Fruit fly (Drosophila melanogaster) ovary, adult (tissue): ENCODE measurements around the gene jus.
A peak's percentile ranks its signal among the peaks of the same experiment; 100 is the strongest.

Experiments
- CG17801 ChIP-seq: fragments of 200-800 bp; optimal IDR thresholded peaks from 2 replicates; lab custom pipeline; 2019; ENCODE audit warnings: missing biosample characterization, mild to moderate bottlenecking, missing genetic modification characterization, moderate library complexity; ENCODE audit not compliant: partially characterized antibody

The jus gene

DNA sequence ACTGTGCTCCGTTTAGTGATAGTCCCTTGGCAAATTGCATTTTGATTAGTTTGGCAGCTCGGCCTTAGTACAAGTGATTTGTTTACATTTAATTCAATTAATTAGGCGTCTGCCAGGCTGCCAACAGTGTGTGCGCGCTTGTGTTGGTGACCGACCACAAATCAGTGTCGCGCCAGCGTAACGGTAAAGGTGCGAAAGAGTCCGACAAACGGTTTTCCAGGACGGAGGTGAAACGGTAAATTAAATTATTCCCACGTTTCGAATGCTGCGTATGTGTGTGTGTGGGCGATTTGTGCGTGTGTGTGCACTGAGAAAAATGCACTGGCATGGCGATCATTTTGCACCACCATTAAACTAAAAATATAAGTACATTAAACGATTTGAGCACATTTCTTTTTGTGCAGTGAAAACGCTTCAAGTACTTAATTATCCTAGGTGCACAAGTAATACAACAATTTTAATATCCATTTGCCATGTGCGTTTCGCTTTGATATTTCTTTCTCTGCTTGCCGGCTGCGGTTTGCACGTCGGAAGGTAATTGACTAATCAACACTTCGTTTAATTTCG is 55.8 kb downstream of the jus start:
- TF ChIP-seq CG17801 (GFP tag; lab: Kevin White, UChicago) = peak; percentile 68

DNA sequence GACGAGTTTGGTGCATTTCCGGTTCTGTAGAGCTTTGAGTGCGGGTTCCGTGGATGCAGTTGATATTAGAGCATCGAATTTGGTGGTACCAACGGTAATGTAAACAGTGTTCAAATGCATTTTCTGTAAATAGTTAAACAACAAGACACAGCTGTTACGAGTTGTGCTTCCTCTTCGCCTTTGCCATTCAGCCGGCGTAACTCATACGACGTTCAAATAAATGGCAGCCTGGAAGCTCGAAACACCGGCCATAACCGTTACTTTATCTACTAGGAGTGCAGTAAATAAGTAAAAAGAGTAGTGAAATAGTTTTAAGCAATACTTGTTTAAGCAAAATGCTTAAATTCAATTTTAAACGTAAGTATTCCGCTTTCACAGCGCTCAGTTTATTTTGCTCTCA is 56.4 kb downstream of the jus start, which contains the start of the genes Alg13 and superdeath:
TSS of gene Alg13 (minus strand) at position 167 of the 400 bp plus-strand sequence.
TSS of gene superdeath (plus strand) at position 256 of the 400 bp plus-strand sequence.
- no peak for TF ChIP-seq CG17801 (GFP tag; lab: Kevin White, UChicago)

DNA sequence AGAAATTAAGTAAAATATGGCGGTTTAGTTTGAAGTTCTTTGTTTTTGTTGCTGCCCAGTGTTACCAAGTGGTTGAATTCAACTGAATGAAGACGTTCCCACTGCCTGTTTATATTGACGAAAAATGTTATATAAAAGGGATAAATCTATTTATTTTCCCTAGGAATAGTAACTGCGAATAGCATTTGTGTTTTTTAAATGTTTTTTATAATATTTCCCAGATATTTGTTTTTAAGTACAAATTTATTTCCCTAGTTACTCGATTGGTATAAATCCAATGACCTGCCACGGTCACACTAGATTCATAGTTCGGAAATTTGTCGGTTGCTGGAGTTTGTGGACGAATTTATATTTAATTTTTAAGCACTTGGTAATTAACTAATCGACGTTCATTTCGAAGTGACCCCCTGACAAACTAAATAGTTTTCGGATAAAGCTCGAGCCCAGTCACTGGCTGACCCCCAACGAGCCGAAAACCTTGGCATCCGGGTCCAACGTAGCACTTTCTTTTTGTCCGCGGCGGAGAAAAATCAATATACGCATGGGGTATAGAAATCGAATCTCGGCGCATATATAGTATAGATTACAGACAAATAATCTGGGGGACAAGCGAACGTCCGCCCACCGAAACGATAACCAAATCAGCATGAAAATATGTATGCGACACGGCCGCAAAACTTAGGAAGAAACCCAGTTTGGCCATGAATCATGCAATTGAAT is 63.7 kb downstream of the jus start, which contains the start of the genes dgt6 and Vha100-1:
TSS of gene dgt6 (minus strand) at position 71 of the 720 bp plus-strand sequence.
TSS of gene Vha100-1 (plus strand) at position 292 of the 720 bp plus-strand sequence.
- peak; percentile 36 for TF ChIP-seq CG17801 (GFP tag; lab: Kevin White, UChicago)

DNA sequence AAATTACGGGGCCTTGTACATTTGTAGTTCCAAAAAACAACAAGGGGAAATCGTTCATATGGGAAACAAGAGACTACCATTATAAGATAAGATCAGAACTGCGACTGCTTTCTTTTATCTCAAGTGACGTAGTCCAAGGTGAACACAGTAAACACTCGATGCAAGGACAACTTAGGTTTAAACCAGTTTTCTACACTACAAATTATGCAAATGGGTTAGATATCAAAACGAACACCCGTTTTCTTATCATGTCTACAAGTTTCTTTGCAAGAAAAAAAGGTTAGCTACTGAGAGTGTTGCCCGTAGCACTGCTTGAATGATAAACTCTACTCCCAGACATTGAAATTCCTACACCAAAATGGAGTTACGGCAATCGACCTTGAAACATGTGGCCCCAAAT is 70.7 kb downstream of the jus start:
- TF ChIP-seq CG17801 (GFP tag; lab: Kevin White, UChicago) = peak; percentile 76

DNA sequence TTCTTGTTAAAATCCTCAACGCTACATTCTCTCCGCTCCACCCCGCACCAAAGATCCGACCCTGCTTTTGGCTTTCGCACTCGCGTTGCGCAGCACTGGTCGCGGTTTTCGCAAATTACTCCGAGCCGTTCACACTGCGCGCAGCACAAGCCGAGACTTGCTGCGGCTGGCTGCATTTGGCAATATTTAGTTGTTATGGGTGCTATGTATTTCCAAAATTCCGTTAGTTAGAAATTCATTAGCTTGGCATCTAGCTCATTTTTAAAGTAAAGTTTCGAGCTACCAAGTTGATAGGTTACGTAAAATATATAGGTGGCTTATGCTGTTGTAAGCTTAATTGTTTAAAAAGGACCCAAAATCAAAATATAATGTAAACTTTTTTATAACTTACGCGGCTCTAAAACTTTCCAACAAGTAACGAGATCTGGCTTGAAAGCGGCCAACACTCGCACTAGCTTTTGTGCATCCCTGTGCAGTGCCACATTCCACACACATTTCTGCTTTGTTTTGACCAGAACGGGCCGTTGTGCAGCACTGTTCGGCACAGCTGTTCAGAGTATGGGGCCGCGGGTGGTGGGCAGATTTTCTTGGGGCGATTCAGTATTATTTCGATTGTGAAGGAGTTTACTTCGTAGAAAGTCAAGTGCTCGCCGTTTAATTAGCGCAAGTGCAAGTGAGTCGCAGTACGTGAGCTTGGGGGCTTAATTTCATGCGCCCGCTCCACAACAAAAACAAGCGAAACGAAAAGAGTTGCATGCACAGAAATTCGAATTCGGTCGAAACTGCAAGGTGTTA is 71.8 kb downstream of the jus start, which contains the start of the genes yem and Ctl2:
TSS of gene yem (minus strand) at position 63 of the 795 bp plus-strand sequence.
TSS of gene Ctl2 (plus strand) at position 554 of the 795 bp plus-strand sequence.
- TF ChIP-seq CG17801 (GFP tag; lab: Kevin White, UChicago) = peak; percentile 41
